Fruit fly (Drosophila melanogaster): ENCODE data around the gene Srlp.

The Srlp gene

dm6 chr3R:12402935-12403334 lies 31.0 kb upstream of the Srlp start (continued):
- TF ChIP-seq lab (GFP tag; optimal IDR thresholded peaks at IDR 0.05): peak; percentile 98
- TF ChIP-seq Awh (GFP tag; IDR thresholded peaks at IDR 0.05): peak; percentile 98
- peak; percentile 86 for TF ChIP-seq Bdp1 (GFP tag; optimal IDR thresholded peaks at IDR 0.05)
- peak; percentile 98 for TF ChIP-seq Ssrp (tag; optimal IDR thresholded peaks at IDR 0.05)
- TF ChIP-seq tx (GFP tag; optimal IDR thresholded peaks at IDR 0.05): peak; percentile 84
- peak; percentile 97 for TF ChIP-seq Blimp-1 (GFP tag; optimal IDR thresholded peaks at IDR 0.05)
- peak; percentile 74 for TF ChIP-seq bigmax (GFP tag; optimal IDR thresholded peaks at IDR 0.05)
- TF ChIP-seq Hr39 (optimal IDR thresholded peaks at IDR 0.05): no peak
- TF ChIP-seq CG4424 (GFP tag; optimal IDR thresholded peaks at IDR 0.05): peak; percentile 99
- peak; percentile 45 for TF ChIP-seq ftz-f1 (GFP tag; optimal IDR thresholded peaks at IDR 0.05)
- peak; percentile 96 for TF ChIP-seq CG12155 (GFP tag; optimal IDR thresholded peaks at IDR 0.05)
- TF ChIP-seq Gsc (GFP tag; IDR thresholded peaks at IDR 0.05): no peak
- TF ChIP-seq esg (GFP tag; conservative IDR thresholded peaks at IDR 0.05): peak; percentile 93
- TF ChIP-seq ewg (GFP tag; optimal IDR thresholded peaks at IDR 0.05): peak; percentile 90
- peak; percentile 98 for TF ChIP-seq CG6683 (GFP tag; optimal IDR thresholded peaks at IDR 0.05)
- TF ChIP-seq pzg (GFP tag; optimal IDR thresholded peaks at IDR 0.05): peak; percentile 46
- peak; percentile 92 for TF ChIP-seq exex (tag; optimal IDR thresholded peaks at IDR 0.05)
- TF ChIP-seq MESR4 (GFP tag; optimal IDR thresholded peaks at IDR 0.05): peak; percentile 73
- TF ChIP-seq BtbVII (GFP tag; optimal IDR thresholded peaks at IDR 0.05): peak; percentile 100
- TF ChIP-seq lbe (GFP tag; optimal IDR thresholded peaks at IDR 0.05): peak; percentile 97
- TF ChIP-seq CG7372 (GFP tag; IDR thresholded peaks at IDR 0.05): peak; percentile 97
- peak; percentile 90 for TF ChIP-seq CG31224 (GFP tag; IDR thresholded peaks at IDR 0.05)
- TF ChIP-seq sim (GFP tag; IDR thresholded peaks at IDR 0.05): peak; percentile 98
- peak; percentile 97 for TF ChIP-seq CG1603 (tag; optimal IDR thresholded peaks at IDR 0.05)
- peak; percentile 97 for TF ChIP-seq caup (GFP tag; optimal IDR thresholded peaks at IDR 0.05; ENCODE audit: severe bottlenecking)
- peak; percentile 98 for TF ChIP-seq Sox100B (GFP tag; optimal IDR thresholded peaks at IDR 0.05)
- peak; percentile 95 for TF ChIP-seq tgo (GFP tag; IDR thresholded peaks at IDR 0.05)
- peak; percentile 80; the same call in 1 of the 2 replicates for TF ChIP-seq CG9215 (GFP tag; IDR thresholded peaks at IDR 0.05)
- peak; percentile 64; the same call in 2 of the 4 replicates for TF ChIP-seq Gug (GFP tag; IDR thresholded peaks at IDR 0.05)
- peak; percentile 95 for TF ChIP-seq bab2 (GFP tag; optimal IDR thresholded peaks at IDR 0.05)
- peak; percentile 72; the same call in 1 of the 2 replicates for TF ChIP-seq GATAe (GFP tag; conservative IDR thresholded peaks at IDR 0.05)
- TF ChIP-seq ash1 (GFP tag; optimal IDR thresholded peaks at IDR 0.05): peak; percentile 85
- TF ChIP-seq CG33213 (GFP tag; optimal IDR thresholded peaks at IDR 0.05): peak; percentile 99
- TF ChIP-seq CG10147 (GFP tag; optimal IDR thresholded peaks at IDR 0.05): peak; percentile 100
- TF ChIP-seq Abd-B (GFP tag; optimal IDR thresholded peaks at IDR 0.05): peak; percentile 94
- peak; percentile 93 for TF ChIP-seq CG10431 (GFP tag; optimal IDR thresholded peaks at IDR 0.05)
- peak; percentile 88 for TF ChIP-seq CG43689 (GFP tag; IDR thresholded peaks at IDR 0.05)
- TF ChIP-seq sc (optimal IDR thresholded peaks at IDR 0.05): no peak
- TF ChIP-seq sc (GFP tag; optimal IDR thresholded peaks at IDR 0.05): peak; percentile 94
- peak; percentile 92 for TF ChIP-seq wek (GFP tag; optimal IDR thresholded peaks at IDR 0.05)
- peak; percentile 76 for TF ChIP-seq pfk (GFP tag; optimal IDR thresholded peaks at IDR 0.05)
- TF ChIP-seq ac (GFP tag; optimal IDR thresholded peaks at IDR 0.05): peak; percentile 95
- peak; percentile 96 for TF ChIP-seq odd (GFP tag; optimal IDR thresholded peaks at IDR 0.05)
- TF ChIP-seq gcm2 (GFP tag; optimal IDR thresholded peaks at IDR 0.05): peak; percentile 92
- peak; percentile 95 for TF ChIP-seq CG2120 (GFP tag; optimal IDR thresholded peaks at IDR 0.05)
- no peak for TF ChIP-seq pita (GFP tag; optimal IDR thresholded peaks at IDR 0.05)
- TF ChIP-seq emc (GFP tag; optimal IDR thresholded peaks at IDR 0.05): peak; percentile 97
- TF ChIP-seq bsh (GFP tag; optimal IDR thresholded peaks at IDR 0.05): peak; percentile 79 to 99
- peak; percentile 99 for TF ChIP-seq sqz (GFP tag; optimal IDR thresholded peaks at IDR 0.05)
- peak; percentile 97 for TF ChIP-seq CG1024 (GFP tag; IDR thresholded peaks at IDR 0.05)
- peak; percentile 98 for TF ChIP-seq CG7271 (tag; optimal IDR thresholded peaks at IDR 0.05)
